Worm (Caenorhabditis elegans) whole organism, L4/young adult: ENCODE measurements around the gene C16C8.27.

Experiments
- W03F9.2 ChIP-seq: fragments of 150-350 bp; optimal IDR thresholded peaks from 2 replicates; lab custom pipeline; 2014; ENCODE audit warnings: missing biosample characterization, missing genetic modification characterization
- dao-5 ChIP-seq: sonication (generic microtip); optimal IDR thresholded peaks from 2 replicates; lab custom pipeline; 2016; ENCODE audit warnings: missing genotype, missing genetic modification characterization, moderate library complexity, missing compliant biosample characterization
- him-1 ChIP-seq: sonication (generic microtip); optimal IDR thresholded peaks from 2 replicates; lab custom pipeline; 2016; ENCODE audit warnings: missing genotype, missing genetic modification reagents, missing genetic modification characterization, missing compliant biosample characterization

- TF ChIP-seq him-1 = peak; percentile 84
- no peak for TF ChIP-seq W03F9.2
- TF ChIP-seq dao-5 (tag; lab: Kevin White, UChicago) = no peak
Observed at ce11 chrII:3428158-3428704, 13.2 kb upstream of the C16C8.27 start.
